Worm (Caenorhabditis elegans) whole organism, young adult: ENCODE measurements around the gene E04F6.8.

Source experiments
- B0035.1 ChIP-seq: sonication (generic microtip); optimal IDR thresholded peaks from 2 replicates; lab custom pipeline; 2016; ENCODE audit warnings: missing genetic modification characterization, mild to moderate bottlenecking, missing compliant biosample characterization, missing genotype, missing genetic modification reagents
- B0261.1 ChIP-seq: sonication (generic microtip); optimal IDR thresholded peaks from 2 replicates; lab custom pipeline; 2016; ENCODE audit warnings: mild to moderate bottlenecking, missing genetic modification characterization, moderate library complexity, missing compliant biosample characterization
- F10E7.11 ChIP-seq: sonication (generic microtip); optimal IDR thresholded peaks from 2 replicates; lab custom pipeline; 2017; ENCODE audit warnings: mild to moderate bottlenecking, missing genetic modification characterization, moderate library complexity, missing compliant biosample characterization
- F33H1.4 ChIP-seq: fragments of 200-800 bp; sonication (Bioruptor generic); IDR thresholded peaks from 2 replicates; pipeline ENCODE4 v1.3.6; 2022; ENCODE audit warnings: missing genetic modification reagents, missing genetic modification characterization, missing compliant biosample characterization
- F37B4.10 ChIP-seq: fragments of 200-800 bp; sonication (Bioruptor generic); IDR thresholded peaks from 2 replicates; pipeline ENCODE4 v1.3.6; 2022; ENCODE audit warnings: missing genetic modification characterization, missing compliant biosample characterization
- F57A8.1 ChIP-seq: fragments of 200-800 bp; sonication (Bioruptor generic); optimal IDR thresholded peaks from 2 replicates; lab custom pipeline; 2018; ENCODE audit warnings: mild to moderate bottlenecking, missing genetic modification characterization, moderate library complexity, missing compliant biosample characterization
- T26A5.8 ChIP-seq: sonication (generic microtip); optimal IDR thresholded peaks from 2 replicates; lab custom pipeline; 2016; ENCODE audit warnings: missing genetic modification characterization, missing compliant biosample characterization
- Y67H2A.10 ChIP-seq: fragments of 200-800 bp; sonication (Bioruptor generic); conservative IDR thresholded peaks from 2 replicates; pipeline ENCODE4 v1.3.6; 2022; ENCODE audit warnings: missing genetic modification reagents, missing genetic modification characterization, missing compliant biosample characterization
- Y79H2A.3 ChIP-seq: fragments of 200-800 bp; sonication (Bioruptor generic); conservative IDR thresholded peaks from 2 replicates; pipeline ENCODE4 v1.3.6; 2022; ENCODE audit warnings: missing genetic modification reagents, missing genetic modification characterization, missing compliant biosample characterization
- Y95B8A.8 ChIP-seq: fragments of 200-800 bp; sonication (Bioruptor generic); IDR thresholded peaks from 2 replicates; pipeline ENCODE4 v1.3.6; 2022; ENCODE audit warnings: missing genetic modification reagents, missing genetic modification characterization, missing compliant biosample characterization
- aptf-3 ChIP-seq: fragments of 200-800 bp; sonication (Bioruptor generic); IDR thresholded peaks from 2 replicates; pipeline ENCODE4 v1.3.6; 2022; ENCODE audit warnings: missing genetic modification characterization, missing compliant biosample characterization
- atf-7 ChIP-seq: sonication (generic microtip); optimal IDR thresholded peaks from 2 replicates; lab custom pipeline; 2017; ENCODE audit warnings: mild to moderate bottlenecking, missing genetic modification characterization, missing compliant biosample characterization
- attf-3 ChIP-seq: fragments of 200-800 bp; sonication (Bioruptor generic); conservative IDR thresholded peaks from 2 replicates; pipeline ENCODE4 v1.3.6; 2022; ENCODE audit warnings: missing genetic modification reagents, missing genetic modification characterization, missing compliant biosample characterization
- attf-5 ChIP-seq: fragments of 200-800 bp; sonication (Bioruptor generic); optimal IDR thresholded peaks from 2 replicates; lab custom pipeline; 2018; ENCODE audit warnings: mild to moderate bottlenecking, missing genetic modification characterization, missing compliant biosample characterization
- ceh-100 ChIP-seq: fragments of 200-800 bp; sonication (Bioruptor generic); IDR thresholded peaks from 2 replicates; pipeline ENCODE4 v1.3.6; 2022; ENCODE audit warnings: missing genetic modification reagents, missing genetic modification characterization, missing compliant biosample characterization
- ceh-27 ChIP-seq: fragments of 200-800 bp; sonication (Bioruptor generic); optimal IDR thresholded peaks from 2 replicates; lab custom pipeline; 2018; ENCODE audit warnings: mild to moderate bottlenecking, missing genetic modification characterization, moderate library complexity, missing compliant biosample characterization
- chd-7 ChIP-seq: sonication (generic microtip); optimal IDR thresholded peaks from 2 replicates; lab custom pipeline; 2016; ENCODE audit warnings: mild to moderate bottlenecking, missing genetic modification characterization, moderate library complexity, missing compliant biosample characterization
- dpff-1 ChIP-seq: sonication (generic microtip); optimal IDR thresholded peaks from 2 replicates; lab custom pipeline; 2017; ENCODE audit warnings: mild to moderate bottlenecking, missing genetic modification characterization, missing compliant biosample characterization
- egl-18 ChIP-seq: fragments of 200-800 bp; sonication (Bioruptor generic); IDR thresholded peaks from 2 replicates; pipeline ENCODE4 v1.3.6; 2022; ENCODE audit warnings: missing genetic modification reagents, missing genetic modification characterization, missing compliant biosample characterization
- ekl-4 ChIP-seq: fragments of 200-800 bp; sonication (Bioruptor generic); IDR thresholded peaks from 2 replicates; pipeline ENCODE4 v1.3.6; 2022; ENCODE audit warnings: missing genetic modification reagents, missing genetic modification characterization, missing compliant biosample characterization
- fkh-3 ChIP-seq: sonication (generic microtip); optimal IDR thresholded peaks from 2 replicates; lab custom pipeline; 2016; ENCODE audit warnings: mild to moderate bottlenecking, missing genetic modification characterization, missing compliant biosample characterization
- gei-17 ChIP-seq: fragments of 200-800 bp; sonication (Bioruptor generic); optimal IDR thresholded peaks from 2 replicates; lab custom pipeline; 2018; ENCODE audit warnings: mild to moderate bottlenecking, missing genetic modification characterization, missing compliant biosample characterization
- him-1 ChIP-seq: sonication (generic microtip); optimal IDR thresholded peaks from 2 replicates; lab custom pipeline; 2016; ENCODE audit warnings: missing genotype, missing genetic modification reagents, missing genetic modification characterization, missing compliant biosample characterization
- hlh-12 ChIP-seq: sonication (generic microtip); optimal IDR thresholded peaks from 2 replicates; lab custom pipeline; 2016; ENCODE audit warnings: missing genetic modification characterization, missing compliant biosample characterization
- hlh-26 ChIP-seq: fragments of 200-800 bp; sonication (Bioruptor generic); conservative IDR thresholded peaks from 2 replicates; pipeline ENCODE4 v1.3.6; 2022; ENCODE audit warnings: missing genetic modification reagents, missing genetic modification characterization, missing compliant biosample characterization
- hrde-1 ChIP-seq: sonication (generic microtip); optimal IDR thresholded peaks from 2 replicates; lab custom pipeline; 2016; ENCODE audit warnings: missing genetic modification characterization, mild to moderate bottlenecking, missing compliant biosample characterization, moderate library complexity, missing genotype, missing genetic modification reagents, borderline replicate concordance
- hsf-1 ChIP-seq: fragments of 200-800 bp; sonication (Bioruptor generic); IDR thresholded peaks from 2 replicates; pipeline ENCODE4 v1.3.6; 2022; ENCODE audit warnings: missing genetic modification reagents, missing genetic modification characterization, missing compliant biosample characterization
- lag-1 ChIP-seq: fragments of 200-800 bp; sonication (Bioruptor generic); IDR thresholded peaks from 2 replicates; pipeline ENCODE4 v1.3.6; 2022; ENCODE audit warnings: missing genetic modification reagents, missing genetic modification characterization, missing compliant biosample characterization
- lin-35 ChIP-seq, 3 experiments: fragments of 150-350 bp in 2 of 3; sonication (generic microtip) in 1 of 3; optimal IDR thresholded peaks; 2 replicates each; lab custom pipeline; 2014 to 2018; ENCODE audit warnings: missing biosample characterization in 3 of 3, missing genetic modification characterization in 3 of 3, missing genetic modification reagents in 3 of 3
- lin-54 ChIP-seq: fragments of 200-800 bp; sonication (Bioruptor generic); optimal IDR thresholded peaks from 2 replicates; lab custom pipeline; 2018; ENCODE audit warnings: mild to moderate bottlenecking, missing genetic modification characterization, missing compliant biosample characterization
- lsy-27 ChIP-seq: sonication (generic microtip); optimal IDR thresholded peaks from 2 replicates; lab custom pipeline; 2017; ENCODE audit warnings: missing genetic modification characterization, mild to moderate bottlenecking, missing compliant biosample characterization, antibody characterized with exemption, missing genotype, borderline replicate concordance; ENCODE audit not compliant: insufficient read depth
- madf-3 ChIP-seq: fragments of 200-800 bp; sonication (Bioruptor generic); IDR thresholded peaks from 2 replicates; pipeline ENCODE4 v1.3.6; 2022; ENCODE audit warnings: missing genetic modification reagents, missing genetic modification characterization, missing compliant biosample characterization
- madf-6 ChIP-seq: fragments of 200-800 bp; sonication (Bioruptor generic); IDR thresholded peaks from 2 replicates; pipeline ENCODE4 v1.3.6; 2022; ENCODE audit warnings: missing genetic modification reagents, missing genetic modification characterization, missing compliant biosample characterization
- nfyb-1 ChIP-seq: fragments of 200-800 bp; sonication (Bioruptor generic); IDR thresholded peaks from 2 replicates; pipeline ENCODE4 v1.3.6; 2022; ENCODE audit warnings: missing genetic modification reagents, missing genetic modification characterization, missing compliant biosample characterization
- nhr-120 ChIP-seq: fragments of 200-800 bp; sonication (Bioruptor generic); IDR thresholded peaks from 2 replicates; pipeline ENCODE4 v1.3.6; 2022; ENCODE audit warnings: missing genetic modification characterization, missing compliant biosample characterization
- nhr-80 ChIP-seq: sonication (generic microtip); optimal IDR thresholded peaks from 2 replicates; lab custom pipeline; 2016; ENCODE audit warnings: missing genetic modification characterization, missing compliant biosample characterization
- nhr-90 ChIP-seq: sonication (generic microtip); optimal IDR thresholded peaks from 2 replicates; lab custom pipeline; 2016; ENCODE audit warnings: missing genotype, mild to moderate bottlenecking, missing genetic modification characterization, missing compliant biosample characterization
- pbrm-1 ChIP-seq: fragments of 200-800 bp; sonication (Bioruptor generic); IDR thresholded peaks from 2 replicates; pipeline ENCODE4 v1.3.6; 2022; ENCODE audit warnings: missing genetic modification reagents, missing genetic modification characterization, missing compliant biosample characterization
- rec-8 ChIP-seq, 2 experiments: sonication (generic microtip); optimal IDR thresholded peaks; 2 replicates each; lab custom pipeline; 2016; ENCODE audit warnings: mild to moderate bottlenecking in 2 of 2, missing genetic modification characterization in 2 of 2, missing genetic modification reagents in 2 of 2, missing genotype in 2 of 2, missing biosample characterization in 1 of 2, missing compliant biosample characterization in 1 of 2, moderate library complexity in 1 of 2
- somi-1 ChIP-seq: fragments of 200-800 bp; sonication (Bioruptor generic); optimal IDR thresholded peaks from 2 replicates; lab custom pipeline; 2018; ENCODE audit warnings: mild to moderate bottlenecking, missing genetic modification characterization, missing compliant biosample characterization
- sptf-2 ChIP-seq: fragments of 200-800 bp; sonication (Bioruptor generic); optimal IDR thresholded peaks from 2 replicates; lab custom pipeline; 2018; ENCODE audit warnings: mild to moderate bottlenecking, missing genetic modification characterization, missing compliant biosample characterization
- tbx-9 ChIP-seq: sonication (generic microtip); optimal IDR thresholded peaks from 2 replicates; lab custom pipeline; 2016; ENCODE audit warnings: borderline replicate concordance, missing genetic modification characterization, inconsistent platforms, missing compliant biosample characterization
- xnd-1 ChIP-seq: sonication (generic microtip); optimal IDR thresholded peaks from 2 replicates; lab custom pipeline; 2016; ENCODE audit warnings: missing genotype, missing genetic modification reagents, missing genetic modification characterization, missing compliant biosample characterization
- ztf-18 ChIP-seq: sonication (generic microtip); optimal IDR thresholded peaks from 2 replicates; lab custom pipeline; 2016; ENCODE audit warnings: missing genotype, mild to moderate bottlenecking, missing genetic modification characterization, missing compliant biosample characterization
- ztf-22 ChIP-seq: fragments of 200-800 bp; sonication (Bioruptor generic); optimal IDR thresholded peaks from 2 replicates; lab custom pipeline; 2018; ENCODE audit warnings: mild to moderate bottlenecking, missing genetic modification characterization, moderate library complexity, missing compliant biosample characterization
- ztf-28 ChIP-seq: fragments of 200-800 bp; sonication (Bioruptor generic); IDR thresholded peaks from 2 replicates; pipeline ENCODE4 v1.3.6; 2022; ENCODE audit warnings: missing genetic modification reagents, missing genetic modification characterization, missing compliant biosample characterization

Gene E04F6.8

DNA sequence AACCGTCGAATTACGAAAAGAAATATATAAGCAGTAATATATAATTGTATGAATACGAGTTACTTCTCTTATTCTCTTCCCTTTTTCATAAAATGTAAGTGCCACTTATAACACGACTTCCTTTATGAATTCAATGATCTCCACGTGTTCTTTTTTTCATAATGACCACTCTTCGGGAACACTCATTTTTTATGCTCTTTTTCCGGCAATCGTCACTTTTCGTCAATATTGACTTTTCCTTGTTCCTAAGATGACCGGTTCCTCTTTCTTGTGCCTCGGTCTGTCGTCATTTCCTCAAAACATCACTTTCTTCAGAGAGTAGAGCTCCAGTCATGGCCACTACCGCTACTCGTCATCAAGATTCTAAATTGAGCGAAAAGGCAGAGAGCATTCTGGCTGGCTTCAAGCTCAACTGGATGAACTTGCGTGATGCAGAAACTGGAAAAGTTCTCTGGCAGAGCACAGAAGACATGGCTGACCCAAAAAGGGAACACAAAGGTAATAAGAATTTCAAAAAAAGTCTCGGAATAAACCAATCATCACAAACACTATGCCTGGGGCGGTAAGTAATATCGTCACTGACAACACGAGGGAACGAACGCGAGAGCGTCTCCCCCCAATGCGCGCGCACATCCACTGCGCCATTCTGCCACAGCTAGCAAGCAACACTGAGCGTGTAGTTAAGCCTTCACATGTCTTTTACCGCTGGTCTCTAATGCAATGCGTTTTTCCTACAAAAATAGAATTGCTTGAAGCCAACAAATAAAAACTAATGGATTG is 27.5 kb downstream of the E04F6.8 start, which contains the start of gene pdl-1:
Gene pdl-1 (plus strand): TSS at position 309 of the 780 bp plus-strand sequence.
- TF ChIP-seq madf-3 (GFP tag; lab: Robert Waterston, UW) (peak; percentile 53; the same call in 1 of the 2 replicates), sptf-2 (GFP tag; lab: Kevin White, UChicago) (peak; percentile 31), nhr-90 (tag; lab: Kevin White, UChicago) (peak; percentile 91), hlh-26 (GFP tag; lab: Robert Waterston, UW) (0 out of 2 replicates have a peak, but pooled peaks have one; percentile 61), ztf-22 (GFP tag; lab: Kevin White, UChicago) (peak; percentile 44), F57A8.1 (GFP tag; lab: Kevin White, UChicago) (peak; percentile 46), ztf-18 (tag; lab: Kevin White, UChicago) (peak; percentile 80), him-1 (tag; lab: Kevin White, UChicago) (peak; percentile 97), dpff-1 (tag; lab: Kevin White, UChicago) (peak; percentile 13), F10E7.11 (tag; lab: Kevin White, UChicago) (peak; percentile 65), Y67H2A.10 (no peak), T26A5.8 (tag; lab: Kevin White, UChicago) (peak; percentile 79), nhr-120 (0 out of 2 replicates have a peak, but pooled peaks have one; percentile 37), hrde-1 (tag; lab: Kevin White, UChicago) (peak; percentile 83), attf-3 (GFP tag; lab: Robert Waterston, UW) (peak; percentile 71), chd-7 (tag; lab: Kevin White, UChicago) (peak; percentile 86), F37B4.10 (GFP tag; lab: Robert Waterston, UW) (0 out of 2 replicates have a peak, but pooled peaks have one; percentile 23), tbx-9 (tag; lab: Kevin White, UChicago) (peak; percentile 40), rec-8 (tag; optimal IDR thresholded peaks at IDR 0.05; lab: Kevin White, UChicago) (peak; percentile 84 to 97), lsy-27 (tag; lab: Kevin White, UChicago) (peak; percentile 52), ceh-100 (GFP tag; lab: Robert Waterston, UW) (peak; percentile 77), hlh-12 (tag; lab: Kevin White, UChicago) (peak; percentile 84), gei-17 (GFP tag; lab: Kevin White, UChicago) (peak; percentile 39), xnd-1 (tag; lab: Kevin White, UChicago) (no peak), atf-7 (peak; percentile 85), nfyb-1 (GFP tag; lab: Robert Waterston, UW) (peak; percentile 88), fkh-3 (tag; lab: Kevin White, UChicago) (peak; percentile 71), aptf-3 (0 out of 2 replicates have a peak, but pooled peaks have one; percentile 71), ztf-28 (peak; percentile 64; the same call in 1 of the 2 replicates), somi-1 (peak; percentile 76), egl-18 (GFP tag; lab: Robert Waterston, UW) (0 out of 2 replicates have a peak, but pooled peaks have one; percentile 46), B0035.1 (tag; lab: Kevin White, UChicago) (peak; percentile 59), F33H1.4 (peak; percentile 47; the same call in 1 of the 2 replicates), lag-1 (GFP tag; lab: Robert Waterston, UW) (no peak), ekl-4 (peak; percentile 88), nhr-80 (tag; lab: Kevin White, UChicago) (peak; percentile 46), B0261.1 (peak; percentile 86), madf-6 (GFP tag; lab: Robert Waterston, UW) (peak; percentile 73; the same call in 1 of the 2 replicates), pbrm-1 (GFP tag; lab: Robert Waterston, UW) (peak; percentile 88), lin-54 (GFP tag; lab: Kevin White, UChicago) (peak; percentile 78), attf-5 (GFP tag; lab: Kevin White, UChicago) (peak; percentile 82), Y95B8A.8 (GFP tag; lab: Robert Waterston, UW) (peak; percentile 62; the same call in 1 of the 2 replicates), Y79H2A.3 (peak; percentile 72; the same call in 1 of the 2 replicates), ceh-27 (GFP tag; lab: Kevin White, UChicago) (peak; percentile 83), hsf-1 (GFP tag; lab: Robert Waterston, UW) (peak; percentile 50; the same call in 1 of the 2 replicates), lin-35 (GFP tag; optimal IDR thresholded peaks at IDR 0.05; lab: Kevin White, UChicago) (peak in 1 of 3 experiments; percentile 66)
